Worm (Caenorhabditis elegans): Measurements from ENCODE around the gene ten-1.

The ten-1 gene

DNA sequence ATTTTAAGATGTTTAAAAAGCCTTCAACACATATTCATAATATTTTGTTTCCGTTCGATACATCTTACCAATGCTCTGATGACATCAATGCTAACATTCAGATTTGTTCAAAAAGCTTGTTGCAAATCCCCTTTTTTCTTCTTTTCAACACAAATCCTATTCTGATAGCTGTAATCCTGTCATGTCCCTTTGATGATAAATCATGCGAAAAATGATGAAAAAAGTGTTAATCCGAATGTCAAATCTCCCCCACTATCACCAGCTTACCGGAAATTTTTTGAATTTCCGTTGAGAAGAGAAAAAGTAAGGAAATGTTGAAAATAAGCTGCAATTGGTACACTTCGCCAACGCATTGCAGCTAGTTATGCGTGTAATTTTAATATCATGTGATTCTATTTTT is 61.0 kb downstream of the ten-1 start:
- TF ChIP-seq him-1 (tag; optimal IDR thresholded peaks at IDR 0.05) (no peak), W03F9.2 (tag; optimal IDR thresholded peaks at IDR 0.05) (no peak), dao-5 (tag; optimal IDR thresholded peaks at IDR 0.05) (no peak)

DNA sequence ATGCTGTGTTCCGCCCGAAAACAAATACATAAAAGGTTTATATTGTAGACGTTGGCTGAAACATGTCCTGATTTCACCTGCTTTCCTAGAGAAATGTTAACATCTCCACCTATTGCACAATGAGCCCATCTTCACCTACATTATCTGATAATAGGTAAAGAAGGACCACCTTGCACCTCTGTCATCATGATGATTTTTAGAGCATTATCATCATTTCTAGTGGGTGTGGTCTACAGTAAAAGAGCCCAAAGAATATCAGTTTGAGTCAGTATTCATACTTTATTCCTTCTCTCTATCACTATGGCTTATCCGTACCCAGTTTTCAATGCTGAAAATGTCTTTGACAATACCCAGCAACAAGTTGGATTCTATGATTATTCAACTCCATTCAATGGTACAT is 63.5 kb downstream of the ten-1 start, which contains the start of gene med-2:
Gene med-2, plus strand, starts transcription at position 301 of the 400 bp plus-strand sequence.
- TF ChIP-seq dao-5 (tag; optimal IDR thresholded peaks at IDR 0.05) (no peak), W03F9.2 (tag; optimal IDR thresholded peaks at IDR 0.05) (no peak), him-1 (tag; optimal IDR thresholded peaks at IDR 0.05) (no peak)

ce11 chrIII:6885889-6886288 is 65.2 kb downstream of the ten-1 start:
- TF ChIP-seq dao-5 (tag; optimal IDR thresholded peaks at IDR 0.05), result no peak
- no peak for TF ChIP-seq him-1 (tag; optimal IDR thresholded peaks at IDR 0.05)
- TF ChIP-seq W03F9.2 (tag; optimal IDR thresholded peaks at IDR 0.05), result no peak

ce11 chrIII:6887574-6887973 is 66.8 kb downstream of the ten-1 start:
- peak; percentile 53 for TF ChIP-seq dao-5 (tag; optimal IDR thresholded peaks at IDR 0.05)
- peak; percentile 61 for TF ChIP-seq W03F9.2 (tag; optimal IDR thresholded peaks at IDR 0.05)
- TF ChIP-seq him-1 (tag; optimal IDR thresholded peaks at IDR 0.05), result peak; percentile 51

DNA sequence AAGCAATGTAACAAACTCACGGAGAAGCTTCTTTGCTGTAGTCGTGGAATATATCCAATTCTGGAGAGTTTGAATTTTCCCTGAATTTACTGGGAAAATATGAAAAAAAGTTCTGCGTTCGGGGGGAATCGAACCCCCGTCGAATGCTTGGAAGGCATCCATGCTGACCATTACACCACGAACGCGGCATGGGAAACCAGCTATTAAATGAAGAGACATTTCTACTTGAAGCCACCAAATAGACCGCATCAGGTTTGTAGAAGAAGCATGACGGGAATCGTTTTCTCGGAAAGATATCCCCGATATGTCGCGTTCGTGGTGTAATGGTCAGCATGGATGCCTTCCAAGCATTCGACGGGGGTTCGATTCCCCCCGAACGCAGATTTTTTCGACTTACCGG is 67.8 kb downstream of the ten-1 start:
- TF ChIP-seq him-1 (tag; optimal IDR thresholded peaks at IDR 0.05) (no peak), W03F9.2 (tag; optimal IDR thresholded peaks at IDR 0.05) (no peak), dao-5 (tag; optimal IDR thresholded peaks at IDR 0.05) (peak; percentile 79)

- no peak for TF ChIP-seq him-1 (tag; optimal IDR thresholded peaks at IDR 0.05)
- TF ChIP-seq W03F9.2 (tag; optimal IDR thresholded peaks at IDR 0.05), result no peak
- TF ChIP-seq dao-5 (tag; optimal IDR thresholded peaks at IDR 0.05), result no peak
Observed at ce11 chrIII:6888999-6889824, 68.5 kb downstream of the ten-1 start, which contains the start of the genes brd-1 and K04C2.2. brd-1 (minus strand) TSS chrIII:6889504. K04C2.2 (plus strand) TSS chrIII:6889774.

DNA sequence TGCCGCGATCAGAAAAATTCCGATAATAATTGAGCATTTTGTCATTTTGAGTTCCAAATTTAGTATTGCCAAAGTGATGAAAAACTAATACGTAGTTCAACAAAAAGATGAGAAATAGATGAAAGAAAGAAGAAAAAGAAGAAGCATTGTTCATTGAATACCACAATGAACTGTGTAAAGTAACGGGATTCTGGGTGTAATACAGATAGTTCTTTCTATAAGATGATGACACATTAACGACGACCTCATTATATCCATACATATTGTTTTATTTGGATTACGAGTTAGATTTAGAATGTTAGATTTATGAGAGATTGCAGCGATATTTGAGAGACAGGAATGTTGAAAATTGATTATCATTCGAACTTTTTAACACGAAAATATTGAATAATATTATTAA is 70.8 kb downstream of the ten-1 start, which contains the start of gene K04C2.5:
Gene K04C2.5, minus strand, starts transcription at position 101 of the 400 bp plus-strand sequence.
- TF ChIP-seq W03F9.2 (tag; optimal IDR thresholded peaks at IDR 0.05) (no peak), him-1 (tag; optimal IDR thresholded peaks at IDR 0.05) (no peak), dao-5 (tag; optimal IDR thresholded peaks at IDR 0.05) (no peak)

- TF ChIP-seq dao-5 (tag; optimal IDR thresholded peaks at IDR 0.05) (no peak), W03F9.2 (tag; optimal IDR thresholded peaks at IDR 0.05) (peak; percentile 2)
Observed at ce11 chrIII:6895166-6895565, 74.4 kb downstream of the ten-1 start.

- TF ChIP-seq dao-5 (tag; optimal IDR thresholded peaks at IDR 0.05), result no peak
- TF ChIP-seq W03F9.2 (tag; optimal IDR thresholded peaks at IDR 0.05), result no peak
- no peak for TF ChIP-seq him-1 (tag; optimal IDR thresholded peaks at IDR 0.05)
Observed at ce11 chrIII:6895677-6896076, 74.9 kb downstream of the ten-1 start.

Measured in whole organism, L4/young adult.